Worm (Caenorhabditis elegans): ENCODE data around the gene gphr-1.

DNA sequence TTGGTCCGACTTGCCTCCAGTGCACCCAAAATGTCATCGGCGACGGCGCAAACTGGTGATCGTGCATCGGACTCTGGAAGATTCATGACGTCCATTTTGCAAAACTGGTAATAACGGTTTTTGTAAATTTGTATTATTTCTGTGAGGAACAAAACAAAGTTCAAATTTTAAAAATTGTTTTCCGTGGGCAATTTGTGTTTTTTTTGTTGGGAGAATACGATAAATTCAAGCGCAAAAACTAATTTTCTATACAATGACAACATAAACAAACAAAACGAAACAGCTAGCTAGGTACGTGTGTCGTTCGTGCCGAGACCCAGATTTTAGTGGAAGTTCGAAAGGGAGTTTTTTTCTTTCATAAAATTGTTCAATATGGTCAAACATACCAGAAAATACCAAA, 35.9 kb upstream of the gphr-1 start, which contains the start of gene Y75B8A.10:
- TF ChIP-seq ceh-82 (tag; optimal IDR thresholded peaks at IDR 0.05) = no peak
- TF ChIP-seq hif-1 (tag; optimal IDR thresholded peaks at IDR 0.05) = no peak
- no peak for TF ChIP-seq zip-11 (GFP tag; IDR thresholded peaks at IDR 0.05)
- no peak for TF ChIP-seq F49E8.2 (tag; optimal IDR thresholded peaks at IDR 0.05; ENCODE audit: borderline replicate concordance)
- TF ChIP-seq snpc-4 (tag; optimal IDR thresholded peaks at IDR 0.05) = no peak
- TF ChIP-seq nhr-76 (tag; optimal IDR thresholded peaks at IDR 0.05) = no peak
- TF ChIP-seq rbr-2 (tag; optimal IDR thresholded peaks at IDR 0.05) = no peak
- TF ChIP-seq pha-4 (GFP tag; IDR thresholded peaks at IDR 0.05) = no peak
- no peak for TF ChIP-seq pha-4 (tag; optimal IDR thresholded peaks at IDR 0.05)
- TF ChIP-seq madf-9 (GFP tag; conservative IDR thresholded peaks at IDR 0.05) = no peak
